Worm (Caenorhabditis elegans): ENCODE results near the gene C44B11.4.

C44B11.4 gene

DNA sequence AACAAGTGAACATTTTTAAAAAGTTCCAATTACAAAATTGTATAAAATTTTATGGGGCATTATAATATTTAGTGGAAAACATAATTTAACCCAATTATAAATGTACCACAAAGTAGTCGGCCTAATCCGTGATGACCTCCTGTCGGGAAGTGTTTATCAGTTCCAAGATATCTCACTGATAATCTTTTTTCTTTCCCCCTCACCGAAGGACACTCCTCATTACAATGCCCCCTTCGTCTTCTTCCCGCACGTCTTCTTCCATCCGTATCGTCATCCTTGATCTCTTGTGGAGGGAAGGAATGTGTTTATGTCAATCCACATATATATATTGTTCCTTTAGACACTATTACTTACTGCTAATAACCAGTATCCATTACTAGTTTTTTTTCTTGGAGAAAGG is 21.8 kb upstream of the C44B11.4 start, which contains the start of gene R148.5:
Gene R148.5, plus strand, starts transcription at position 331 of the 400 bp plus-strand sequence.
- no peak for TF ChIP-seq ets-5 (GFP tag; IDR thresholded peaks at IDR 0.05)
- no peak for TF ChIP-seq sox-4 (tag; optimal IDR thresholded peaks at IDR 0.05)
- peak; percentile 57 for TF ChIP-seq blmp-1 (tag; optimal IDR thresholded peaks at IDR 0.05)

DNA sequence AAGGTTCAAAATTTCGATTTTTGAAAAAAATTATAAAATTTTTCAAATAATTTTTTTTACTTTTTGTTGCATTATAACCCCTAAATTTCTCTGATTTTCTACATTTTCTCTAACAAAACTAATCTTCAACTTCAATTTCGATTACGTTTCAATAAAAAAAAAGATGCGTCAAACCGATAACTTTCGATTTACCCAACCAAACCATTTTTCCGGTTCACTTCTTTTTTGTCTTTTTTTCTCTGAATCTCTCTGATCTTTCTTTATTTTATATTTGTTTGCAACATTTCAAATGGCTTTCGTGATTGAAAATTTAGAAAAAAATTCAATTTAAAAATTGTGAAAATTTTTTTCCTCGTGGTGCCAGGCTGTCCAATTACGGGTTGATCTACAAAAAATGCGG is 19.9 kb upstream of the C44B11.4 start:
- TF ChIP-seq nhr-85 (tag) (peak; percentile 59), lin-14 (GFP tag; optimal IDR thresholded peaks at IDR 0.05) (peak; percentile 37), blmp-1 (tag; optimal IDR thresholded peaks at IDR 0.05) (peak; percentile 85), fkh-8 (tag; optimal IDR thresholded peaks at IDR 0.05) (no peak)

DNA sequence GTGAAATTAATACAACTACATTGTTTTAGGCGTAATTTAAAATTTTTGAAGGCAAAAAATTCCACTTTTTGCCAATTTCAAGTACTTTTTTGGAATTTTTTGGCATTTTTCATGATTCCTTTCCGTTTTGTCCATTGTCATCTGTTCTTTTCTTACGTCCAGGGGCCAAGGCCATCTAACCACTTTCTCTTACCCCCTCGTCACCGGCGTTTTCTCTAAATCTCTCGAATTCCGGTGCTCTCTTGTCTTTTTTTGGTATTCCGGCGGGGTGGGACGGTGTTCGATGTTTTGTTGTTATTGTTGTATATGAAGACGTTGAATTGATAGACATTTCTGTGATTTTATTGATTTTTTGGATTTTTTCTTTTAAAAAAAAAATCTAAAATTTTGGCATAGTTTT is 18.0 kb upstream of the C44B11.4 start:
- TF ChIP-seq elt-2 (tag; optimal IDR thresholded peaks at IDR 0.05) (no peak), nhr-20 (tag; optimal IDR thresholded peaks at IDR 0.05) (no peak), jun-1 (tag; optimal IDR thresholded peaks at IDR 0.05) (no peak), skn-1 (tag; optimal IDR thresholded peaks at IDR 0.05) (no peak), ama-1 (optimal IDR thresholded peaks at IDR 0.05) (no peak), nhr-237 (tag; optimal IDR thresholded peaks at IDR 0.05) (no peak), nhr-76 (tag; optimal IDR thresholded peaks at IDR 0.05) (no peak), ceh-88 (GFP tag; IDR thresholded peaks at IDR 0.05) (no peak), nhr-85 (tag) (peak; percentile 77), nhr-19 (GFP tag; conservative IDR thresholded peaks at IDR 0.05) (no peak), snu-23 (GFP tag; optimal IDR thresholded peaks at IDR 0.05) (no peak), unc-98 (GFP tag; IDR thresholded peaks at IDR 0.05) (no peak), lin-14 (GFP tag; optimal IDR thresholded peaks at IDR 0.05) (peak; percentile 80), zip-4 (GFP tag; optimal IDR thresholded peaks at IDR 0.05) (no peak), lin-15B (tag; optimal IDR thresholded peaks at IDR 0.05) (no peak), irx-1 (tag; optimal IDR thresholded peaks at IDR 0.05) (no peak), dsc-1 (tag; optimal IDR thresholded peaks at IDR 0.05) (no peak), unc-86 (tag; optimal IDR thresholded peaks at IDR 0.05) (no peak), efl-1 (optimal IDR thresholded peaks at IDR 0.05) (no peak), efl-1 (GFP tag; optimal IDR thresholded peaks at IDR 0.05 in 1 of 2) (no peak), vab-15 (tag; optimal IDR thresholded peaks at IDR 0.05) (no peak), C16A3.4 (tag; optimal IDR thresholded peaks at IDR 0.05) (no peak), elt-3 (tag; optimal IDR thresholded peaks at IDR 0.05) (peak in 1 of 6 experiments; percentile 9), zag-1 (tag; optimal IDR thresholded peaks at IDR 0.05) (no peak), hlh-17 (GFP tag; optimal IDR thresholded peaks at IDR 0.05; ENCODE audit: borderline replicate concordance) (no peak), C34B4.2 (tag; optimal IDR thresholded peaks at IDR 0.05) (no peak), ceh-8 (GFP tag; optimal IDR thresholded peaks at IDR 0.05) (no peak), blmp-1 (tag; optimal IDR thresholded peaks at IDR 0.05) (peak; percentile 94), ceh-82 (tag; optimal IDR thresholded peaks at IDR 0.05) (no peak), aha-1 (tag; optimal IDR thresholded peaks at IDR 0.05) (no peak), hpl-2 (GFP tag; optimal IDR thresholded peaks at IDR 0.05) (no peak), sptf-1 (tag; optimal IDR thresholded peaks at IDR 0.05) (no peak), mep-1 (tag; optimal IDR thresholded peaks at IDR 0.05) (peak; percentile 57), unc-62 (GFP tag; optimal IDR thresholded peaks at IDR 0.05) (no peak), nhr-84 (tag; optimal IDR thresholded peaks at IDR 0.05) (no peak), lir-3 (tag; optimal IDR thresholded peaks at IDR 0.05; ENCODE audit: poor library complexity) (no peak)

DNA sequence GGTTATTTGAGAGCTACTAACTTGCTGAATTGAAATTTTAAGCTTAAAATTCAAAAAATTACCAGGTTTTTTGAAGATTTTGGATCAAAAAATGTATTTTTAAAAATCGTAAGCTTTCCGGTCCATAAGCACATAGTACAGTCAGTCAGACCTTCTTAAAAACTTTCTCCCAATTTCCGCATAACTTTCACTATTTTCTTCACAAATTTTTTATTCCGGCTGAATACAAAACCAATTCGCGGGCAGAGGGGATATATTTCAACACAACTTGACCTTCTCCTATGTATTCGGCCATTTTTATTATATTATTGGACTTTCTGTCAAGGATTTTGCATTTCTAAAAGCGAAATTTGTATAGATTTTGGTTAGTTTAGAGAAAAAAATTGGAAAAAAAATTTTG is 16.9 kb upstream of the C44B11.4 start:
- TF ChIP-seq blmp-1 (tag; optimal IDR thresholded peaks at IDR 0.05) (peak; percentile 66), nhr-85 (tag) (no peak)
